Worm (Caenorhabditis elegans): Measurements from ENCODE around the gene twk-31.

DNA sequence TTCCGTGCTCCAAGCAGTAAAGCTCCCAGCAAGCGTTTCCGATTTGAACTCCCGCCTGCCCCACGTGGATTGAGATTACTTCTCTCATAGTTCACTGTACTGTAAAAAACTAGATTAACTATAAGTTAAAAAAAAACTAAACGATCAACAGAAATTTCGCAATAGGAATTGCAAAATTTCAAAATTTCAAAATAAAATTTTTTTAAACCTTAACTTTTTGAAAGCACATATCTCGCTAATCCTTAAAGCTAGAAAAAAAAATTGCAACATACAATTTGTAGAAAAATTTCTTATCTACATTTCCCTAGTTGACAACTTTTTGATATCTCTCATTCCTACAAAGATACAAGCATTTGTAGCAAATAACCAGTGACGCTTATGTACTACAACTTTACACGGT, 38.8 kb upstream of the twk-31 start, which contains the start of gene tba-7:
- TF ChIP-seq nhr-12 (tag; optimal IDR thresholded peaks at IDR 0.05) (no peak), ztf-11 (tag; optimal IDR thresholded peaks at IDR 0.05) (no peak), unc-62 (GFP tag; optimal IDR thresholded peaks at IDR 0.05) (no peak), nhr-76 (tag; optimal IDR thresholded peaks at IDR 0.05) (no peak), lin-39 (tag; optimal IDR thresholded peaks at IDR 0.05) (no peak), fkh-10 (GFP tag; optimal IDR thresholded peaks at IDR 0.05) (no peak), ama-1 (optimal IDR thresholded peaks at IDR 0.05) (no peak), jun-1 (tag; optimal IDR thresholded peaks at IDR 0.05) (no peak)
